Fruit fly (Drosophila melanogaster) whole organism, adult: ENCODE measurements around the gene CG3630.
A peak's percentile ranks its signal among the peaks of the same experiment; 100 is the strongest.

Source experiments
- CG11617 ChIP-seq: fragments of 200-800 bp; sonication (Bioruptor generic); optimal IDR thresholded peaks from 2 replicates; lab custom pipeline; 2017; ENCODE audit warnings: mild to moderate bottlenecking, missing biosample characterization, missing genetic modification reagents, missing genetic modification characterization
- CG12768 ChIP-seq: fragments of 200-800 bp; sonication (Bioruptor generic); optimal IDR thresholded peaks from 2 replicates; lab custom pipeline; 2017; ENCODE audit warnings: missing biosample characterization, missing genetic modification characterization, mild to moderate bottlenecking, moderate library complexity, missing genetic modification reagents
- CG14711 ChIP-seq: fragments of 200-800 bp; sonication (Bioruptor generic); optimal IDR thresholded peaks from 2 replicates; lab custom pipeline; 2018; ENCODE audit warnings: missing biosample characterization, mild to moderate bottlenecking, missing genetic modification characterization, moderate library complexity
- CG1620 ChIP-seq: fragments of 200-800 bp; sonication (Bioruptor generic); optimal IDR thresholded peaks from 2 replicates; lab custom pipeline; 2016; ENCODE audit warnings: missing biosample characterization, missing genetic modification characterization
- CG33017 ChIP-seq: fragments of 200-800 bp; sonication (Bioruptor generic); optimal IDR thresholded peaks from 2 replicates; lab custom pipeline; 2018; ENCODE audit warnings: missing biosample characterization, mild to moderate bottlenecking, missing genetic modification characterization, moderate library complexity
- CG5204 ChIP-seq: fragments of 200-800 bp; sonication (Bioruptor generic); optimal IDR thresholded peaks from 2 replicates; lab custom pipeline; 2016; ENCODE audit warnings: missing biosample characterization, missing genetic modification characterization
- CG7045 ChIP-seq: fragments of 200-800 bp; sonication (Bioruptor generic); optimal IDR thresholded peaks from 2 replicates; lab custom pipeline; 2017; ENCODE audit warnings: missing biosample characterization, mild to moderate bottlenecking, missing genetic modification characterization
- CG7101 ChIP-seq: fragments of 200-800 bp; sonication (Bioruptor generic); optimal IDR thresholded peaks from 2 replicates; lab custom pipeline; 2018; ENCODE audit warnings: missing biosample characterization, mild to moderate bottlenecking, missing genetic modification characterization, moderate library complexity
- Clk ChIP-seq: fragments of 200-800 bp; sonication (Bioruptor generic); optimal IDR thresholded peaks from 2 replicates; lab custom pipeline; 2017; ENCODE audit warnings: missing biosample characterization, missing genetic modification characterization
- Crg-1 ChIP-seq: fragments of 200-800 bp; sonication (Bioruptor generic); optimal IDR thresholded peaks from 2 replicates; lab custom pipeline; 2016; ENCODE audit warnings: missing biosample characterization, missing genetic modification characterization
- Hr96 ChIP-seq: fragments of 200-800 bp; sonication (Bioruptor generic); optimal IDR thresholded peaks from 2 replicates; lab custom pipeline; 2016; ENCODE audit warnings: missing biosample characterization, missing genetic modification characterization
- Mnt ChIP-seq: fragments of 200-800 bp; sonication (Bioruptor generic); optimal IDR thresholded peaks from 2 replicates; lab custom pipeline; 2016; ENCODE audit warnings: missing biosample characterization, mild to moderate bottlenecking, missing genetic modification characterization
- bab1 ChIP-seq: fragments of 200-800 bp; sonication (Bioruptor generic); optimal IDR thresholded peaks from 3 replicates; lab custom pipeline; 2019; ENCODE audit warnings: missing biosample characterization, mild to moderate bottlenecking, missing genetic modification characterization, moderate library complexity
- cic ChIP-seq: fragments of 200-800 bp; sonication (Bioruptor generic); optimal IDR thresholded peaks from 2 replicates; lab custom pipeline; 2017; ENCODE audit warnings: missing biosample characterization, mild to moderate bottlenecking, missing genetic modification characterization, moderate library complexity
- cnc ChIP-seq, 2 experiments: fragments of >200 bp; optimal IDR thresholded peaks; 2 replicates each; lab custom pipeline; 2017
- kay ChIP-seq: fragments of 200-800 bp; sonication (Bioruptor generic); peaks from one replicate; lab custom pipeline; 2016; ENCODE audit warnings: missing biosample characterization, missing genetic modification characterization, borderline replicate concordance
- ovo ChIP-seq: fragments of 200-800 bp; sonication (Bioruptor generic); optimal IDR thresholded peaks from 2 replicates; lab custom pipeline; 2016; ENCODE audit warnings: missing biosample characterization, missing genetic modification characterization
- pad ChIP-seq: fragments of 200-800 bp; sonication (Bioruptor generic); optimal IDR thresholded peaks from 3 replicates; lab custom pipeline; 2017; ENCODE audit warnings: missing biosample characterization, missing genetic modification characterization, mild to moderate bottlenecking, moderate library complexity, missing genetic modification reagents
- tj ChIP-seq: fragments of 200-800 bp; sonication (Bioruptor generic); optimal IDR thresholded peaks from 3 replicates; lab custom pipeline; 2017; ENCODE audit warnings: missing biosample characterization, mild to moderate bottlenecking, missing genetic modification characterization, moderate library complexity
- toe ChIP-seq: fragments of 200-800 bp; sonication (Bioruptor generic); optimal IDR thresholded peaks from 2 replicates; lab custom pipeline; 2016; ENCODE audit warnings: missing biosample characterization, missing genetic modification characterization

Gene CG3630

dm6 chrX:2162130-2162907 lies at the start of gene CG3630, which contains the start of gene Cyp4d1:
CG3630 (plus strand) TSS chrX:2162196.
Cyp4d1 (minus strand) TSS chrX:2162180.
- no peak for TF ChIP-seq Crg-1 (GFP tag; lab: Kevin White, UChicago)
- no peak for TF ChIP-seq pad
- no peak for TF ChIP-seq cnc (optimal IDR thresholded peaks at IDR 0.05; lab: Kevin White, UChicago)
- no peak for TF ChIP-seq CG1620 (GFP tag; lab: Kevin White, UChicago)
- TF ChIP-seq Clk (GFP tag; lab: Kevin White, UChicago) = no peak
- TF ChIP-seq Hr96 = no peak
- no peak for TF ChIP-seq ovo (GFP tag; lab: Kevin White, UChicago)
- TF ChIP-seq kay (GFP tag; lab: Kevin White, UChicago) = no peak
- TF ChIP-seq CG33017 (tag; lab: Kevin White, UChicago) = no peak
- no peak for TF ChIP-seq CG5204 (GFP tag; lab: Kevin White, UChicago)
- TF ChIP-seq CG7045 (GFP tag; lab: Kevin White, UChicago) = no peak
- no peak for TF ChIP-seq cic (GFP tag; lab: Kevin White, UChicago)
- TF ChIP-seq CG12768 = no peak

dm6 chrX:2112660-2113059 lies 49.3 kb upstream of the CG3630 start:
- TF ChIP-seq Hr96 = no peak
- no peak for TF ChIP-seq Mnt (GFP tag; lab: Kevin White, UChicago)
- no peak for TF ChIP-seq CG14711
- TF ChIP-seq ovo (GFP tag; lab: Kevin White, UChicago) = no peak

- TF ChIP-seq pad = peak; percentile 99
- peak; percentile 12 for TF ChIP-seq CG14711
- TF ChIP-seq CG7045 (GFP tag; lab: Kevin White, UChicago) = no peak
- peak; percentile 48 for TF ChIP-seq CG33017 (tag; lab: Kevin White, UChicago)
- TF ChIP-seq CG7101 = peak; percentile 12
- TF ChIP-seq bab1 (GFP tag; lab: Kevin White, UChicago) = peak; percentile 9
These were observed 40.0 kb upstream of the CG3630 start for dm6 chrX:2121716-2122601.

- TF ChIP-seq ovo (GFP tag; lab: Kevin White, UChicago) = peak; percentile 94
- TF ChIP-seq Hr96 = peak; percentile 90
- TF ChIP-seq CG14711 = peak; percentile 100
- peak; percentile 99 for TF ChIP-seq pad
- peak; percentile 93 for TF ChIP-seq Mnt (GFP tag; lab: Kevin White, UChicago)
- peak; percentile 65 for TF ChIP-seq kay (GFP tag; lab: Kevin White, UChicago)
- TF ChIP-seq CG33017 (tag; lab: Kevin White, UChicago) = no peak
- TF ChIP-seq CG7101 = peak; percentile 84
- TF ChIP-seq tj = peak; percentile 92
- peak; percentile 87 for TF ChIP-seq cic (GFP tag; lab: Kevin White, UChicago)
- TF ChIP-seq CG11617 (GFP tag; lab: Kevin White, UChicago) = peak; percentile 87
- no peak for TF ChIP-seq CG5204 (GFP tag; lab: Kevin White, UChicago)
- TF ChIP-seq cnc (optimal IDR thresholded peaks at IDR 0.05; lab: Kevin White, UChicago) = no peak
- peak; percentile 80 for TF ChIP-seq Clk (GFP tag; lab: Kevin White, UChicago)
- peak; percentile 60 for TF ChIP-seq CG12768
- TF ChIP-seq bab1 (GFP tag; lab: Kevin White, UChicago) = peak; percentile 77
- peak; percentile 61 for TF ChIP-seq Crg-1 (GFP tag; lab: Kevin White, UChicago)
- peak; percentile 72 for TF ChIP-seq CG1620 (GFP tag; lab: Kevin White, UChicago)
- TF ChIP-seq CG7045 (GFP tag; lab: Kevin White, UChicago) = no peak
- TF ChIP-seq toe (GFP tag; lab: Kevin White, UChicago) = peak; percentile 40
These were observed 38.7 kb upstream of the CG3630 start, which contains the start of gene ph-d for dm6 chrX:2123013-2123964. ph-d (minus strand) TSS chrX:2123286.

- TF ChIP-seq CG11617 (GFP tag; lab: Kevin White, UChicago) = peak; percentile 91
- TF ChIP-seq CG12768 = peak; percentile 82
- TF ChIP-seq CG1620 (GFP tag; lab: Kevin White, UChicago) = no peak
- TF ChIP-seq ovo (GFP tag; lab: Kevin White, UChicago) = peak; percentile 53
- peak; percentile 90 for TF ChIP-seq CG33017 (tag; lab: Kevin White, UChicago)
- TF ChIP-seq CG14711 = peak; percentile 82
- peak; percentile 72 for TF ChIP-seq pad
- peak; percentile 94 for TF ChIP-seq CG7101
- TF ChIP-seq Crg-1 (GFP tag; lab: Kevin White, UChicago) = peak; percentile 28
- TF ChIP-seq cnc (optimal IDR thresholded peaks at IDR 0.05; lab: Kevin White, UChicago) = no peak
- TF ChIP-seq Clk (GFP tag; lab: Kevin White, UChicago) = no peak
- peak; percentile 88 for TF ChIP-seq tj
- TF ChIP-seq CG7045 (GFP tag; lab: Kevin White, UChicago) = peak; percentile 94
- no peak for TF ChIP-seq Hr96
- TF ChIP-seq cic (GFP tag; lab: Kevin White, UChicago) = no peak
- TF ChIP-seq CG5204 (GFP tag; lab: Kevin White, UChicago) = peak; percentile 52
- TF ChIP-seq bab1 (GFP tag; lab: Kevin White, UChicago) = peak; percentile 67
- TF ChIP-seq Mnt (GFP tag; lab: Kevin White, UChicago) = no peak
- TF ChIP-seq toe (GFP tag; lab: Kevin White, UChicago) = peak; percentile 35
- peak; percentile 78 for TF ChIP-seq kay (GFP tag; lab: Kevin White, UChicago)
These were observed 37.9 kb upstream of the CG3630 start for dm6 chrX:2123965-2124688.
